Worm (Caenorhabditis elegans) whole organism, L3 larva: Measurements from ENCODE around the gene gon-1.

ENCODE experiments used
- aly-2 ChIP-seq: fragments of 150-350 bp; optimal IDR thresholded peaks from 2 replicates; lab custom pipeline; 2014; ENCODE audit warnings: missing biosample characterization, missing genetic modification characterization
- ama-1 ChIP-seq: fragments of 150-350 bp; optimal IDR thresholded peaks from 2 replicates; lab custom pipeline; 2018
- egl-27 ChIP-seq: sonication (generic microtip); optimal IDR thresholded peaks from 4 replicates; lab custom pipeline; 2017; ENCODE audit warnings: missing biosample characterization, missing genetic modification reagents, missing genetic modification characterization
- elt-2 ChIP-seq: sonication (generic microtip); optimal IDR thresholded peaks from 2 replicates; lab custom pipeline; 2016; ENCODE audit warnings: missing genetic modification reagents, mild to moderate bottlenecking, missing genetic modification characterization, missing compliant biosample characterization
- fkh-10 ChIP-seq: sonication (generic microtip); optimal IDR thresholded peaks from 2 replicates; lab custom pipeline; 2017; ENCODE audit warnings: missing biosample characterization, missing genetic modification reagents, missing genetic modification characterization
- hmg-11 ChIP-seq: sonication (generic microtip); optimal IDR thresholded peaks from 2 replicates; lab custom pipeline; 2016; ENCODE audit warnings: missing genetic modification characterization, missing compliant biosample characterization
- lsy-12 ChIP-seq: sonication (generic microtip); optimal IDR thresholded peaks from 2 replicates; lab custom pipeline; 2016; ENCODE audit warnings: mild to moderate bottlenecking, missing genetic modification characterization, missing compliant biosample characterization
- nfya-1 ChIP-seq: sonication (generic microtip); optimal IDR thresholded peaks from 2 replicates; lab custom pipeline; 2017; ENCODE audit warnings: missing genetic modification characterization, mild to moderate bottlenecking, missing compliant biosample characterization, antibody characterized with exemption, moderate library complexity; ENCODE audit not compliant: insufficient read depth
- nhr-237 ChIP-seq: fragments of 150-350 bp; optimal IDR thresholded peaks from 2 replicates; lab custom pipeline; 2014; ENCODE audit warnings: missing biosample characterization, missing genetic modification characterization
- nhr-25 ChIP-seq: sonication (generic microtip); optimal IDR thresholded peaks from 2 replicates; lab custom pipeline; 2017; ENCODE audit warnings: missing biosample characterization, missing genetic modification characterization
- nhr-67 ChIP-seq: fragments of 150-350 bp; optimal IDR thresholded peaks from 2 replicates; lab custom pipeline; 2014; ENCODE audit warnings: missing biosample characterization, missing genetic modification characterization
- pqm-1 ChIP-seq: fragments of 150-350 bp; optimal IDR thresholded peaks from 2 replicates; lab custom pipeline; 2017; ENCODE audit warnings: missing biosample characterization, missing genetic modification characterization, inconsistent platforms
- snpc-4 ChIP-seq: fragments of 150-350 bp; optimal IDR thresholded peaks from 2 replicates; lab custom pipeline; 2014; ENCODE audit warnings: missing biosample characterization, missing genetic modification characterization
- tbx-2 ChIP-seq: sonication (generic microtip); optimal IDR thresholded peaks from 2 replicates; lab custom pipeline; 2016; ENCODE audit warnings: mild to moderate bottlenecking, missing genetic modification characterization, missing compliant biosample characterization
- unc-39 ChIP-seq: sonication (generic microtip); optimal IDR thresholded peaks from 4 replicates; lab custom pipeline; 2017; ENCODE audit warnings: missing biosample characterization, missing genetic modification characterization
- unc-62 ChIP-seq: fragments of 150-350 bp; sonication (generic microtip); optimal IDR thresholded peaks from 4 replicates; lab custom pipeline; 2014; ENCODE audit warnings: missing biosample characterization, missing genetic modification reagents, missing genetic modification characterization
- ztf-11 ChIP-seq: fragments of 150-350 bp; optimal IDR thresholded peaks from 2 replicates; lab custom pipeline; 2014; ENCODE audit warnings: missing biosample characterization, missing genetic modification characterization

Gene gon-1

DNA sequence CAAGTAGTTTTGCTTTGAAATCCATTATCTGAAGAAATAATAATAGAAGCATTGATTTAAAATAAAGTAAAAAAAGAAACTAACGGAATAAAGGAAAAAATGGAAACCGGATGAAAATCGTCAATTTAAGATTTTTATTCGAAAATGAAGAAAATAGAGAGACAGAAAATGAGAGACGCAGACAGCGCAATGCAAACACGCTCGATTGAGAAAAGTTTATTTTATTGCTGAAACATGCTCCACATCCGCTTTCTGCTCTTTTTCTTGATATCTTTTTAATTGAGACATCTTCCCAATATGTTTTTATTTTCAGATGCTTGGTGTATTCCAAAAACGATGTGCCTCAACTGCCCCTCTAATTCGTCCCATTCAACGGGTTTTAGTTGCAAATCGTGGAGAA is 69.0 kb downstream of the gon-1 start, which contains the start of the genes prp-18 and mccc-1 (continued):
- TF ChIP-seq ztf-11 (tag; lab: Kevin White, UChicago), result no peak
- TF ChIP-seq hmg-11, result peak; percentile 19
- TF ChIP-seq elt-2 (tag; lab: Kevin White, UChicago), result peak; percentile 34
- TF ChIP-seq pqm-1 (tag; lab: Kevin White, UChicago), result peak; percentile 13
- no peak for TF ChIP-seq aly-2
- TF ChIP-seq nhr-237 (tag; lab: Kevin White, UChicago), result no peak
- no peak for TF ChIP-seq unc-62 (GFP tag; lab: Kevin White, UChicago)
- no peak for TF ChIP-seq ama-1 (lab: Kevin White, UChicago)
- no peak for TF ChIP-seq egl-27
- TF ChIP-seq nhr-25 (tag; lab: Kevin White, UChicago), result no peak
- TF ChIP-seq nfya-1, result no peak
- TF ChIP-seq snpc-4, result peak; percentile 61
- no peak for TF ChIP-seq unc-39 (tag; lab: Kevin White, UChicago)
- no peak for TF ChIP-seq tbx-2
- TF ChIP-seq fkh-10 (GFP tag; lab: Kevin White, UChicago), result no peak
- TF ChIP-seq nhr-67 (tag; lab: Kevin White, UChicago), result no peak
- no peak for TF ChIP-seq lsy-12
